Fruit fly (Drosophila melanogaster): ENCODE results near the gene Atg13.

DNA sequence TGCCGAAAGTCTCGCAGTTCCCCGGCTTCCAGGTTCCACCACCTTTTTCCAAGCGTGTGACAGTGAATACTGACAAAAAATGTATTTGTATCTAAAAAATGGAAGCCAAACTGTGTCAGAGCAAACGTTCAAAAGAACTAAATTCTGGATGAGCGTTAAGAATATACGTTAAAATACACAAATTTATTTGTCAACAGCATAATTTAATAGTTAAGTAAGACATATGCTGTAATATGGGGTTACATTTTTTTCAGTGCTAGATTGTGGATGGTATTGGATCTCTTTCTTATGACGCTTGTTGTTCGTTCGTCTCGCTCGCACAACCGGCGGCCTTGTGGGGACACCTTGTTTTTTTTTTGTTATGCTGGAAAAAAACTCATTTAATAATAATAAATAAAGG, 6.0 kb downstream of the Atg13 start:
- no peak for TF ChIP-seq Myc (optimal IDR thresholded peaks at IDR 0.05)
- TF ChIP-seq Sin3A (optimal IDR thresholded peaks at IDR 0.05) = no peak
- no peak for TF ChIP-seq h (optimal IDR thresholded peaks at IDR 0.05)
- no peak for TF ChIP-seq psq (optimal IDR thresholded peaks at IDR 0.05)
- no peak for TF ChIP-seq insv (optimal IDR thresholded peaks at IDR 0.05)
- TF ChIP-seq ttk (optimal IDR thresholded peaks at IDR 0.05) = no peak
